Fruit fly (Drosophila melanogaster): ENCODE measurements around the gene CG17075.

The CG17075 gene

DNA sequence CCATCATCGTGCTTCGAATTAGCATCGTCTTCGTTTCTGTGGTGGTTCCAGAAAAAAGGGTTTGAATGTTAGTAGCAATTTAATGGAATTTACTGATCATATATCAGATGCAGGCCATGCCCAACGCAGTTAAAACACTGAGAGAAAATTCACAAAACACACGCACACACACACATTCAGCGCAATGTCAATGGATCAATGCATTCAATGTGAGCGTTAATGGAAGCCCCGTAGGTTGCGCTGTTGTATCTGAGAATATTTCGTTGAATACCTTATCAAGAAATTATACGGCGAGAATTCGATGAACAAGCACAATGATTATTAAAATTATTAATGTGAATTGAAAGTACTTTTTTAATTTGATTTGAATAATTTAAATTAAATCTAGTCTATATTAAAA lies 39.1 kb downstream of the CG17075 start:
- TF ChIP-seq Rel (GFP tag; optimal IDR thresholded peaks at IDR 0.05) (no peak), Rel (tag; optimal IDR thresholded peaks at IDR 0.05) (peak; percentile 76), HLH106 (tag; optimal IDR thresholded peaks at IDR 0.05) (no peak), Dif (GFP tag; optimal IDR thresholded peaks at IDR 0.05; ENCODE audit: partially characterized antibody) (no peak)

dm6 chr2L:225386-225682 lies 42.0 kb downstream of the CG17075 start:
- no peak for TF ChIP-seq woc (GFP tag; optimal IDR thresholded peaks at IDR 0.05)
- no peak for TF ChIP-seq fru (GFP tag; optimal IDR thresholded peaks at IDR 0.05)
- no peak for TF ChIP-seq Jra (GFP tag; optimal IDR thresholded peaks at IDR 0.05)
- TF ChIP-seq HLH106 (tag; optimal IDR thresholded peaks at IDR 0.05): no peak
- TF ChIP-seq Mio (GFP tag; optimal IDR thresholded peaks at IDR 0.05): no peak
- no peak for TF ChIP-seq CG32264 (GFP tag; optimal IDR thresholded peaks at IDR 0.05)
- TF ChIP-seq ey (GFP tag; optimal IDR thresholded peaks at IDR 0.05): no peak
- no peak for TF ChIP-seq sage (GFP tag; optimal IDR thresholded peaks at IDR 0.05)

DNA sequence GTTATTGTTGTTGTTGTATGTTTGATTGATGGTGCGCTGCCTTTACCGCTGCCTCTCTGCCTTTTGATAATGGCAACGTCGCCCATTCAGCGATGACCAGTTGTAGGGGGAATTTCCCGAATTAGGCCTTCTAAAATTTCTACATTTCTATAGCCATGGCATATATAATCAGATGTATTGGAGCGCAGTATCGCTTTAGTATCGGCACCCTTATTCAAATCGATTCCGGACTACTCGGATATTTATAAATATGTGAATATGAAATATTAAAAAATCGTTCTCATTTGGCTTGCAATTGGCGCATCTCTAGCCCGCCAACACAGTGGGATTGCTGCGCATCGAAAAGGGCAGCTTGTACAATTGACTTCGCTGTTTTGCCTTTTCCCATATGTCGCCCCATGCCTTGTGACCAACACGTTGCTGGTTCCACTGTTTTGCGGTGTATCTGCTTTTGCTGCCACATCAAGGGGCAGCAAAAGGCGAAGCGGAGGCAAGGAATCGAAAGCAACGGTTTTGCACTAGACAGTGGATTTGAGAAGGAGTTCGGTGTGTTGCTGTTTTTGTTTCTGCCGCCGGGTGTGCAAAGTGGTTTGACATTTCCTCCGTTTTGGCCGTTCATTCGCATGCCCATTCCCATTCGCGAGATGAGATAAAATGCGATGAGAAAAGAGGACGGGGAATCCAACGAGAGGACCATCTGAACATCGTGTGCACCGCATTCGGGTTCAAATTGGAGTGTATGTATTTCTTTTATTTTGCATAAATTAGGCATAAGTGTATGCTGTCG lies 42.5 kb downstream of the CG17075 start:
- TF ChIP-seq rgr (GFP tag; optimal IDR thresholded peaks at IDR 0.05): peak; percentile 86
- peak; percentile 92 for TF ChIP-seq fru (GFP tag; optimal IDR thresholded peaks at IDR 0.05)
- TF ChIP-seq CrebA (GFP tag; optimal IDR thresholded peaks at IDR 0.05; ENCODE audit: borderline replicate concordance): no peak
- TF ChIP-seq GATAd (GFP tag; optimal IDR thresholded peaks at IDR 0.05): no peak
- peak; percentile 30 for TF ChIP-seq CG32264 (GFP tag; optimal IDR thresholded peaks at IDR 0.05)
- TF ChIP-seq h (GFP tag; optimal IDR thresholded peaks at IDR 0.05): peak; percentile 90
- peak; percentile 94 for TF ChIP-seq psq (GFP tag; optimal IDR thresholded peaks at IDR 0.05)
- no peak for TF ChIP-seq lola (GFP tag; optimal IDR thresholded peaks at IDR 0.05)
- peak; percentile 96 for TF ChIP-seq woc (GFP tag; optimal IDR thresholded peaks at IDR 0.05)
- peak; percentile 47 for TF ChIP-seq Hr83 (GFP tag; optimal IDR thresholded peaks at IDR 0.05; ENCODE audit: poor library complexity, severe bottlenecking)
- TF ChIP-seq HLH106 (tag; optimal IDR thresholded peaks at IDR 0.05): peak; percentile 87
- peak; percentile 58 for TF ChIP-seq dmrt93B (GFP tag; optimal IDR thresholded peaks at IDR 0.05)
- TF ChIP-seq ey (GFP tag; optimal IDR thresholded peaks at IDR 0.05): peak; percentile 87
- peak; percentile 79 for TF ChIP-seq Hnf4 (GFP tag; optimal IDR thresholded peaks at IDR 0.05)
- TF ChIP-seq Abd-B (GFP tag; optimal IDR thresholded peaks at IDR 0.05): no peak
- no peak for TF ChIP-seq dl (GFP tag; optimal IDR thresholded peaks at IDR 0.05; ENCODE audit: insufficient read depth in 1 of 2, partially characterized antibody in 2 of 2)
- peak; percentile 84 for TF ChIP-seq OdsH (GFP tag; optimal IDR thresholded peaks at IDR 0.05)
- no peak for TF ChIP-seq Dfd (GFP tag; optimal IDR thresholded peaks at IDR 0.05)
- TF ChIP-seq N (GFP tag; optimal IDR thresholded peaks at IDR 0.05): no peak
- TF ChIP-seq jim (GFP tag; optimal IDR thresholded peaks at IDR 0.05): no peak
- peak; percentile 52 for TF ChIP-seq tai (GFP tag; optimal IDR thresholded peaks at IDR 0.05)
- no peak for TF ChIP-seq Rel (GFP tag; optimal IDR thresholded peaks at IDR 0.05)
- peak; percentile 88 for TF ChIP-seq Rel (tag; optimal IDR thresholded peaks at IDR 0.05)
- TF ChIP-seq Vsx2 (GFP tag; optimal IDR thresholded peaks at IDR 0.05; ENCODE audit: partially characterized antibody): no peak
- TF ChIP-seq br (GFP tag; optimal IDR thresholded peaks at IDR 0.05): peak; percentile 87
- no peak for TF ChIP-seq usp (GFP tag; optimal IDR thresholded peaks at IDR 0.05)
- peak in 1 of 2 experiments; percentile 92 for TF ChIP-seq foxo (GFP tag; optimal IDR thresholded peaks at IDR 0.05)
- peak; percentile 62 for TF ChIP-seq brk (GFP tag; optimal IDR thresholded peaks at IDR 0.05)
- TF ChIP-seq Sp1 (GFP tag; optimal IDR thresholded peaks at IDR 0.05): peak; percentile 87
- TF ChIP-seq pan (optimal IDR thresholded peaks at IDR 0.05): no peak
- peak; percentile 57 for TF ChIP-seq Myc (optimal IDR thresholded peaks at IDR 0.05)
- peak; percentile 34 for TF ChIP-seq Dif (GFP tag; optimal IDR thresholded peaks at IDR 0.05; ENCODE audit: partially characterized antibody)
- no peak for TF ChIP-seq Mio (GFP tag; optimal IDR thresholded peaks at IDR 0.05)
- peak; percentile 53 for TF ChIP-seq Jra (GFP tag; optimal IDR thresholded peaks at IDR 0.05)
- peak; percentile 73 for TF ChIP-seq sage (GFP tag; optimal IDR thresholded peaks at IDR 0.05)
- TF ChIP-seq CG9705 (GFP tag; optimal IDR thresholded peaks at IDR 0.05): peak; percentile 71
- TF ChIP-seq sv (GFP tag; optimal IDR thresholded peaks at IDR 0.05): peak; percentile 47
- no peak for TF ChIP-seq dsf (GFP tag; optimal IDR thresholded peaks at IDR 0.05; ENCODE audit: borderline replicate concordance)
- TF ChIP-seq Hr78 (GFP tag; optimal IDR thresholded peaks at IDR 0.05): no peak

All from whole organism, wandering third instar larva.